Worm (Caenorhabditis elegans) whole organism, young adult: ENCODE results near the gene ZK829.7.

Experiments used
- B0336.3 ChIP-seq: fragments of 200-800 bp; sonication (Bioruptor generic); IDR thresholded peaks from 2 replicates; pipeline ENCODE4 v1.3.6; 2022; ENCODE audit warnings: missing genetic modification characterization, missing compliant biosample characterization
- F10E7.11 ChIP-seq: sonication (generic microtip); optimal IDR thresholded peaks from 2 replicates; lab custom pipeline; 2017; ENCODE audit warnings: mild to moderate bottlenecking, missing genetic modification characterization, moderate library complexity, missing compliant biosample characterization
- F23B12.7 ChIP-seq: sonication (generic microtip); optimal IDR thresholded peaks from 2 replicates; lab custom pipeline; 2017; ENCODE audit warnings: missing genetic modification characterization, mild to moderate bottlenecking, missing compliant biosample characterization, antibody characterized with exemption, moderate library complexity; ENCODE audit not compliant: insufficient read depth
- F37B4.10 ChIP-seq: fragments of 200-800 bp; sonication (Bioruptor generic); IDR thresholded peaks from 2 replicates; pipeline ENCODE4 v1.3.6; 2022; ENCODE audit warnings: missing genetic modification characterization, missing compliant biosample characterization
- F57A8.1 ChIP-seq: fragments of 200-800 bp; sonication (Bioruptor generic); optimal IDR thresholded peaks from 2 replicates; lab custom pipeline; 2018; ENCODE audit warnings: mild to moderate bottlenecking, missing genetic modification characterization, moderate library complexity, missing compliant biosample characterization
- T26A5.8 ChIP-seq: sonication (generic microtip); optimal IDR thresholded peaks from 2 replicates; lab custom pipeline; 2016; ENCODE audit warnings: missing genetic modification characterization, missing compliant biosample characterization
- Y53F4B.3 ChIP-seq: fragments of 200-800 bp; sonication (Bioruptor generic); IDR thresholded peaks from 2 replicates; pipeline ENCODE4 v1.3.6; 2022; ENCODE audit warnings: missing genetic modification reagents, missing genetic modification characterization, missing compliant biosample characterization
- Y67H2A.10 ChIP-seq: fragments of 200-800 bp; sonication (Bioruptor generic); conservative IDR thresholded peaks from 2 replicates; pipeline ENCODE4 v1.3.6; 2022; ENCODE audit warnings: missing genetic modification reagents, missing genetic modification characterization, missing compliant biosample characterization
- ama-1 ChIP-seq, 3 experiments: fragments of 150-350 bp in 1 of 3; sonication (generic microtip) in 2 of 3; optimal IDR thresholded peaks; 2 replicates each; lab custom pipeline; 2014 to 2018; ENCODE audit warnings: missing biosample characterization in 2 of 3, missing genetic modification characterization in 2 of 3, missing genetic modification reagents in 2 of 3
- attf-3 ChIP-seq: fragments of 200-800 bp; sonication (Bioruptor generic); conservative IDR thresholded peaks from 2 replicates; pipeline ENCODE4 v1.3.6; 2022; ENCODE audit warnings: missing genetic modification reagents, missing genetic modification characterization, missing compliant biosample characterization
- bed-1 ChIP-seq: fragments of 200-800 bp; sonication (Bioruptor generic); IDR thresholded peaks from 2 replicates; pipeline ENCODE4 v1.3.6; 2022; ENCODE audit warnings: missing genetic modification reagents, missing genetic modification characterization, missing compliant biosample characterization
- ccch-3 ChIP-seq: fragments of 200-800 bp; sonication (Bioruptor generic); optimal IDR thresholded peaks from 2 replicates; lab custom pipeline; 2018; ENCODE audit warnings: mild to moderate bottlenecking, missing genetic modification characterization, missing compliant biosample characterization
- cebp-2 ChIP-seq: fragments of 200-800 bp; sonication (Bioruptor generic); IDR thresholded peaks from 2 replicates; pipeline ENCODE4 v1.3.6; 2022; ENCODE audit warnings: missing genetic modification characterization, missing compliant biosample characterization
- ceh-100 ChIP-seq: fragments of 200-800 bp; sonication (Bioruptor generic); IDR thresholded peaks from 2 replicates; pipeline ENCODE4 v1.3.6; 2022; ENCODE audit warnings: missing genetic modification reagents, missing genetic modification characterization, missing compliant biosample characterization
- ceh-79 ChIP-seq: sonication (generic microtip); optimal IDR thresholded peaks from 2 replicates; lab custom pipeline; 2017; ENCODE audit warnings: mild to moderate bottlenecking, missing genetic modification characterization, missing compliant biosample characterization
- ceh-91 ChIP-seq: fragments of 200-800 bp; sonication (Bioruptor generic); IDR thresholded peaks from 2 replicates; pipeline ENCODE4 v1.3.6; 2022; ENCODE audit warnings: missing genetic modification reagents, missing genetic modification characterization, missing compliant biosample characterization
- dpff-1 ChIP-seq: sonication (generic microtip); optimal IDR thresholded peaks from 2 replicates; lab custom pipeline; 2017; ENCODE audit warnings: mild to moderate bottlenecking, missing genetic modification characterization, missing compliant biosample characterization
- dpl-1 ChIP-seq: fragments of 150-350 bp; optimal IDR thresholded peaks from 2 replicates; lab custom pipeline; 2014; ENCODE audit warnings: missing biosample characterization, missing genetic modification reagents, missing genetic modification characterization
- egl-18 ChIP-seq: fragments of 200-800 bp; sonication (Bioruptor generic); IDR thresholded peaks from 2 replicates; pipeline ENCODE4 v1.3.6; 2022; ENCODE audit warnings: missing genetic modification reagents, missing genetic modification characterization, missing compliant biosample characterization
- egl-44 ChIP-seq: fragments of 200-800 bp; sonication (Bioruptor generic); IDR thresholded peaks from 2 replicates; pipeline ENCODE4 v1.3.6; 2022; ENCODE audit warnings: missing genetic modification reagents, missing genetic modification characterization, missing compliant biosample characterization
- ets-4 ChIP-seq: fragments of 200-800 bp; sonication (Bioruptor generic); optimal IDR thresholded peaks from 2 replicates; lab custom pipeline; 2018; ENCODE audit warnings: mild to moderate bottlenecking, missing genetic modification characterization, missing compliant biosample characterization
- gei-17 ChIP-seq: fragments of 200-800 bp; sonication (Bioruptor generic); optimal IDR thresholded peaks from 2 replicates; lab custom pipeline; 2018; ENCODE audit warnings: mild to moderate bottlenecking, missing genetic modification characterization, missing compliant biosample characterization
- him-1 ChIP-seq: sonication (generic microtip); optimal IDR thresholded peaks from 2 replicates; lab custom pipeline; 2016; ENCODE audit warnings: missing genotype, missing genetic modification reagents, missing genetic modification characterization, missing compliant biosample characterization
- let-607 ChIP-seq, 2 experiments: fragments of 200-800 bp in 1 of 2; sonication (Bioruptor generic) in 1 of 2; sonication (generic microtip) in 1 of 2; optimal IDR thresholded peaks; 2 replicates each; lab custom pipeline; 2016 to 2018; ENCODE audit warnings: mild to moderate bottlenecking in 2 of 2, missing compliant biosample characterization in 2 of 2, missing genetic modification characterization in 2 of 2, moderate library complexity in 2 of 2, missing genotype in 1 of 2
- lsy-27 ChIP-seq: sonication (generic microtip); optimal IDR thresholded peaks from 2 replicates; lab custom pipeline; 2017; ENCODE audit warnings: missing genetic modification characterization, mild to moderate bottlenecking, missing compliant biosample characterization, antibody characterized with exemption, missing genotype, borderline replicate concordance; ENCODE audit not compliant: insufficient read depth
- madf-10 ChIP-seq: sonication (generic microtip); optimal IDR thresholded peaks from 2 replicates; lab custom pipeline; 2016; ENCODE audit warnings: mild to moderate bottlenecking, missing genetic modification characterization, missing compliant biosample characterization
- madf-6 ChIP-seq: fragments of 200-800 bp; sonication (Bioruptor generic); IDR thresholded peaks from 2 replicates; pipeline ENCODE4 v1.3.6; 2022; ENCODE audit warnings: missing genetic modification reagents, missing genetic modification characterization, missing compliant biosample characterization
- mel-28 ChIP-seq: sonication (generic microtip); optimal IDR thresholded peaks from 2 replicates; lab custom pipeline; 2016; ENCODE audit warnings: borderline replicate concordance, mild to moderate bottlenecking, missing genetic modification characterization, missing compliant biosample characterization
- mes-4 ChIP-seq: sonication (generic microtip); optimal IDR thresholded peaks from 2 replicates; lab custom pipeline; 2016; ENCODE audit warnings: missing genotype, missing genetic modification characterization, missing compliant biosample characterization
- mxl-1 ChIP-seq: sonication (generic microtip); optimal IDR thresholded peaks from 2 replicates; lab custom pipeline; 2016; ENCODE audit warnings: missing genetic modification characterization, missing compliant biosample characterization
- nfyb-1 ChIP-seq: fragments of 200-800 bp; sonication (Bioruptor generic); IDR thresholded peaks from 2 replicates; pipeline ENCODE4 v1.3.6; 2022; ENCODE audit warnings: missing genetic modification reagents, missing genetic modification characterization, missing compliant biosample characterization
- nhr-179 ChIP-seq: sonication (generic microtip); optimal IDR thresholded peaks from 2 replicates; lab custom pipeline; 2016; ENCODE audit warnings: mild to moderate bottlenecking, missing genetic modification characterization, missing compliant biosample characterization
- nhr-27 ChIP-seq: fragments of 200-800 bp; sonication (Bioruptor generic); optimal IDR thresholded peaks from 2 replicates; lab custom pipeline; 2018; ENCODE audit warnings: mild to moderate bottlenecking, missing genetic modification characterization, moderate library complexity, missing compliant biosample characterization
- nhr-80 ChIP-seq: sonication (generic microtip); optimal IDR thresholded peaks from 2 replicates; lab custom pipeline; 2016; ENCODE audit warnings: missing genetic modification characterization, missing compliant biosample characterization
- nhr-90 ChIP-seq: sonication (generic microtip); optimal IDR thresholded peaks from 2 replicates; lab custom pipeline; 2016; ENCODE audit warnings: missing genotype, mild to moderate bottlenecking, missing genetic modification characterization, missing compliant biosample characterization
- pbrm-1 ChIP-seq: fragments of 200-800 bp; sonication (Bioruptor generic); IDR thresholded peaks from 2 replicates; pipeline ENCODE4 v1.3.6; 2022; ENCODE audit warnings: missing genetic modification reagents, missing genetic modification characterization, missing compliant biosample characterization
- rpc-1 ChIP-seq, 2 experiments: fragments of 150-350 bp in 1 of 2; sonication (generic microtip) in 1 of 2; optimal IDR thresholded peaks; 2 replicates each; lab custom pipeline; 2014 to 2018; ENCODE audit warnings: missing biosample characterization in 1 of 2, missing genetic modification characterization in 1 of 2, missing genetic modification reagents in 1 of 2, missing genotype in 1 of 2
- sdz-38 ChIP-seq: sonication (generic microtip); optimal IDR thresholded peaks from 2 replicates; lab custom pipeline; 2016; ENCODE audit warnings: missing genotype, missing genetic modification characterization, missing compliant biosample characterization
- snpc-4 ChIP-seq, 5 experiments: fragments of 150-350 bp in 1 of 5; sonication (generic microtip) in 4 of 5; optimal IDR thresholded peaks; 2 replicates each; lab custom pipeline; 2014 to 2018; ENCODE audit warnings: missing genetic modification characterization in 5 of 5, missing biosample characterization in 3 of 5, antibody characterized with exemption in 2 of 5, mild to moderate bottlenecking in 2 of 5, missing compliant biosample characterization in 2 of 5, missing genotype in 2 of 5, moderate library complexity in 2 of 5, missing genetic modification reagents in 1 of 5
- unc-130 ChIP-seq: sonication (generic microtip); optimal IDR thresholded peaks from 2 replicates; lab custom pipeline; 2016; ENCODE audit warnings: missing genetic modification reagents, missing genetic modification characterization, missing compliant biosample characterization
- unc-62 ChIP-seq: fragments of 150-350 bp; optimal IDR thresholded peaks from 2 replicates; lab custom pipeline; 2014; ENCODE audit warnings: missing biosample characterization, missing genetic modification reagents, missing genetic modification characterization
- xnd-1 ChIP-seq: sonication (generic microtip); optimal IDR thresholded peaks from 2 replicates; lab custom pipeline; 2016; ENCODE audit warnings: missing genotype, missing genetic modification reagents, missing genetic modification characterization, missing compliant biosample characterization
- zfh-2 ChIP-seq: fragments of 200-800 bp; sonication (Bioruptor generic); conservative IDR thresholded peaks from 2 replicates; pipeline ENCODE4 v1.3.6; 2022; ENCODE audit warnings: missing genetic modification reagents, missing genetic modification characterization, missing compliant biosample characterization
- zim-3 ChIP-seq: sonication (generic microtip); optimal IDR thresholded peaks from 2 replicates; lab custom pipeline; 2017; ENCODE audit warnings: mild to moderate bottlenecking, missing genetic modification characterization, moderate library complexity, missing compliant biosample characterization
- ztf-22 ChIP-seq: fragments of 200-800 bp; sonication (Bioruptor generic); optimal IDR thresholded peaks from 2 replicates; lab custom pipeline; 2018; ENCODE audit warnings: mild to moderate bottlenecking, missing genetic modification characterization, moderate library complexity, missing compliant biosample characterization
- ztf-25 ChIP-seq: fragments of 200-800 bp; sonication (Bioruptor generic); IDR thresholded peaks from 2 replicates; pipeline ENCODE4 v1.3.6; 2022; ENCODE audit warnings: missing genetic modification reagents, missing genetic modification characterization, missing compliant biosample characterization

ZK829.7 gene

DNA sequence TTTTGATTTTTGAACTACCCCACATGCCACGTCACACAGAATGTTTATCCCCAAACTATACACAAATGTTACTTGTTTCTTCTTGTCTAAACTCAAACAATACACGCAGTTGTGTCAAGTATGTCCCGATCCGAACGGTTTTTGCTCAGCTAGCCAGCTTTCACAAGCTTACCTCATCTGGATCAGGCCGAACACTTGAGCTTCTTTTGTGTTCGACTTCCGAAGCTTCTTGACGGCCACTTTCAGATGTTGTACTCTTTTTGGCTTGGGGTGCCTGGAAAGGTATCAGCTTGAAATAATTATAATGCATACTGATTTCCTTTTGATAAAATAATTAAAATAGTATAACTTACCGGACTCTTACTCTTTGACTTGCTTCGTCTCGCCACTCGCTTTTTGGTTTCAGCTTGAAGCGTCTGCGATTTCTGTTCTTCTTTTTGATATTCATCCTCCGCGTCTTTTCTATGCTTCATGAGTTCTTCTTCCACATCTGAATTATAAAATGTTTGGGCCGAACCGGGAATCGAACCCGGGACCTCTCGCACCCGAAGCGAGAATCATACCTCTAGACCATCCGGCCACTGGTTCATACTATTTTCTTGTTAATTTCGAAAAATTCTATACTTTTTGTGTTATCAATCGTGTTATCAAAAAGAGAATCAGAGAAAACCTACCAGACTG, 43.9 kb upstream of the ZK829.7 start:
- TF ChIP-seq F37B4.10 (GFP tag; lab: Robert Waterston, UW) (no peak), pbrm-1 (GFP tag; lab: Robert Waterston, UW) (0 out of 2 replicates have a peak, but pooled peaks have one; percentile 18), ccch-3 (GFP tag; lab: Kevin White, UChicago) (no peak), F10E7.11 (tag; lab: Kevin White, UChicago) (no peak), attf-3 (GFP tag; lab: Robert Waterston, UW) (no peak), xnd-1 (tag; lab: Kevin White, UChicago) (no peak), zim-3 (tag; lab: Kevin White, UChicago) (no peak), madf-10 (tag; lab: Kevin White, UChicago) (peak; percentile 19), madf-6 (GFP tag; lab: Robert Waterston, UW) (peak; percentile 61), ceh-100 (GFP tag; lab: Robert Waterston, UW) (no peak), Y53F4B.3 (GFP tag; lab: Robert Waterston, UW) (no peak), nhr-27 (no peak), him-1 (peak; percentile 69), mes-4 (tag; lab: Kevin White, UChicago) (no peak), egl-18 (GFP tag; lab: Robert Waterston, UW) (0 out of 2 replicates have a peak, but pooled peaks have one; percentile 37), nhr-80 (tag; lab: Kevin White, UChicago) (peak; percentile 32), dpff-1 (tag; lab: Kevin White, UChicago) (no peak), ets-4 (GFP tag; lab: Kevin White, UChicago) (no peak), ztf-22 (GFP tag; lab: Kevin White, UChicago) (no peak), lsy-27 (tag; lab: Kevin White, UChicago) (no peak), egl-44 (GFP tag; lab: Robert Waterston, UW) (peak; percentile 44; the same call in 1 of the 2 replicates), gei-17 (GFP tag; lab: Kevin White, UChicago) (no peak), unc-130 (GFP tag; lab: Kevin White, UChicago) (no peak), mxl-1 (tag; lab: Kevin White, UChicago) (no peak), ceh-79 (tag; lab: Kevin White, UChicago) (no peak), sdz-38 (tag; lab: Kevin White, UChicago) (no peak), F23B12.7 (peak; percentile 38), unc-62 (no peak), T26A5.8 (tag; lab: Kevin White, UChicago) (no peak), zfh-2 (no peak), F57A8.1 (GFP tag; lab: Kevin White, UChicago) (peak; percentile 30), ama-1 (optimal IDR thresholded peaks at IDR 0.05; lab: Kevin White, UChicago) (no peak), ama-1 (GFP tag; optimal IDR thresholded peaks at IDR 0.05; lab: Kevin White, UChicago) (no peak), snpc-4 (GFP tag; optimal IDR thresholded peaks at IDR 0.05; lab: Kevin White, UChicago) (peak; percentile 37), snpc-4 (tag; optimal IDR thresholded peaks at IDR 0.05; lab: Kevin White, UChicago) (peak in 3 of 4 experiments; percentile 14 to 70 (median 37)), nfyb-1 (GFP tag; lab: Robert Waterston, UW) (no peak), ceh-91 (GFP tag; lab: Robert Waterston, UW) (no peak), Y67H2A.10 (GFP tag; lab: Robert Waterston, UW) (no peak), ztf-25 (GFP tag; lab: Robert Waterston, UW) (no peak), B0336.3 (GFP tag; lab: Robert Waterston, UW) (no peak), nhr-179 (tag; lab: Kevin White, UChicago) (no peak), mel-28 (tag; lab: Kevin White, UChicago) (no peak), let-607 (tag; optimal IDR thresholded peaks at IDR 0.05; lab: Kevin White, UChicago) (peak in 1 of 2 experiments; percentile 49), bed-1 (GFP tag; lab: Robert Waterston, UW) (no peak), cebp-2 (GFP tag; lab: Robert Waterston, UW) (peak; percentile 89; the same call in 1 of the 2 replicates), rpc-1 (optimal IDR thresholded peaks at IDR 0.05; lab: Kevin White, UChicago) (peak; percentile 60), rpc-1 (tag; optimal IDR thresholded peaks at IDR 0.05; lab: Kevin White, UChicago) (peak; percentile 88), nhr-90 (tag; lab: Kevin White, UChicago) (peak; percentile 67), dpl-1 (GFP tag; lab: Kevin White, UChicago) (no peak)
